Worm (Caenorhabditis elegans) whole organism, midembryonic: ENCODE measurements around the gene emb-27.

Source experiments
- flt-1 ChIP-seq: fragments of 200-800 bp; sonication (Bioruptor generic); IDR thresholded peaks from 2 replicates; pipeline ENCODE4 v1.3.6; 2022; ENCODE audit warnings: missing genetic modification characterization, missing compliant biosample characterization
- klf-2 ChIP-seq: fragments of 200-800 bp; sonication (Bioruptor generic); conservative IDR thresholded peaks from 2 replicates; pipeline ENCODE4 v1.3.6; 2022; ENCODE audit warnings: missing genetic modification reagents, missing genetic modification characterization, missing compliant biosample characterization
- ztf-23 ChIP-seq: fragments of 200-800 bp; sonication (Bioruptor generic); IDR thresholded peaks from 2 replicates; pipeline ENCODE4 v1.3.6; 2022; ENCODE audit warnings: missing genetic modification reagents, missing genetic modification characterization, missing compliant biosample characterization
- ztf-29 ChIP-seq: fragments of 200-800 bp; sonication (Bioruptor generic); IDR thresholded peaks from 2 replicates; pipeline ENCODE4 v1.3.6; 2022; ENCODE audit warnings: missing genetic modification reagents, missing genetic modification characterization, missing compliant biosample characterization

- TF ChIP-seq ztf-23 (GFP tag; lab: Robert Waterston, UW) = no peak
- no peak for TF ChIP-seq flt-1 (GFP tag; lab: Robert Waterston, UW)
- TF ChIP-seq klf-2 (GFP tag; lab: Robert Waterston, UW) = no peak
- no peak for TF ChIP-seq ztf-29 (GFP tag; lab: Robert Waterston, UW)
Observed at ce11 chrII:8143278-8143931, 18.6 kb downstream of the emb-27 start, which contains the start of the genes ints-11 and rpl-10.
